Worm (Caenorhabditis elegans) whole organism, L4/young adult: ENCODE data around the gene folt-1.

Source experiments
- W03F9.2 ChIP-seq: fragments of 150-350 bp; optimal IDR thresholded peaks from 2 replicates; lab custom pipeline; 2014; ENCODE audit warnings: missing biosample characterization, missing genetic modification characterization
- dao-5 ChIP-seq: sonication (generic microtip); optimal IDR thresholded peaks from 2 replicates; lab custom pipeline; 2016; ENCODE audit warnings: missing genotype, missing genetic modification characterization, moderate library complexity, missing compliant biosample characterization
- him-1 ChIP-seq: sonication (generic microtip); optimal IDR thresholded peaks from 2 replicates; lab custom pipeline; 2016; ENCODE audit warnings: missing genotype, missing genetic modification reagents, missing genetic modification characterization, missing compliant biosample characterization

DNA sequence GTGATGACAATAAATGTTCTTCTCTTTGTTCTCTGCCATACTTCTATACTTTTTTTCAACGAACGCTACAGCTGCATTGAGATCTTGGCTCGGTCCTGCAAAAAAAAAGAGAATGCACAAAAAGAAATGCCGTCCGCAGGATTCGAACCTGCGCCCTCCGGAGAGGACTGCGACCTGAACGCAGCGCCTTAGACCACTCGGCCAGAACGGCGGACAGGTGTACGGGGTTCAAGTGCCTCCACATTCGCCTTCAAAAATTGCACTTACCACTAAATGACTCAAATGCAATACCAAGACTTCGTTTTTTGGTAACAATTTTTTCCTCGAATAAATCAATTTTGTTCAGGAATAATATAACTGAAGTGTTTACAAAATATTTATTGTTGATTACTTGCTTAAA lies 33.4 kb downstream of the folt-1 start:
- no peak for TF ChIP-seq dao-5
- TF ChIP-seq W03F9.2 (tag; lab: Kevin White, UChicago): no peak
- no peak for TF ChIP-seq him-1 (tag; lab: Kevin White, UChicago)
